Fruit fly (Drosophila melanogaster) whole organism, embryonic: ENCODE data around the gene Sgs5bis.

ENCODE experiments used
- Ada2b ChIP-seq: fragments of 200-800 bp; sonication (Bioruptor generic); IDR thresholded peaks from 2 replicates; pipeline ENCODE4 v1.3.6; 2022; ENCODE audit warnings: missing biosample characterization, missing genetic modification characterization
- BtbVII ChIP-seq: fragments of 200-800 bp; sonication (Bioruptor generic); optimal IDR thresholded peaks from 3 replicates; lab custom pipeline; 2017; ENCODE audit warnings: missing biosample characterization, mild to moderate bottlenecking, missing genetic modification characterization
- CG10565 ChIP-seq: fragments of 200-800 bp; sonication (Bioruptor generic); optimal IDR thresholded peaks from 3 replicates; lab custom pipeline; 2016; ENCODE audit warnings: missing biosample characterization, mild to moderate bottlenecking, missing genetic modification characterization
- CG11504 ChIP-seq: fragments of 200-800 bp; sonication (Bioruptor generic); optimal IDR thresholded peaks from 3 replicates; lab custom pipeline; 2019; ENCODE audit warnings: missing biosample characterization, mild to moderate bottlenecking, missing genetic modification characterization, moderate library complexity
- CG12155 ChIP-seq: fragments of 200-800 bp; sonication (Bioruptor generic); optimal IDR thresholded peaks from 3 replicates; lab custom pipeline; 2016; ENCODE audit warnings: missing biosample characterization, missing genetic modification characterization
- CG12219 ChIP-seq: fragments of 200-800 bp; sonication (Bioruptor generic); optimal IDR thresholded peaks from 3 replicates; lab custom pipeline; 2018; ENCODE audit warnings: missing biosample characterization, mild to moderate bottlenecking, missing genetic modification characterization
- CG12942 ChIP-seq: fragments of 200-800 bp; sonication (Bioruptor generic); optimal IDR thresholded peaks from 3 replicates; lab custom pipeline; 2016; ENCODE audit warnings: missing biosample characterization, missing genetic modification characterization
- CG15601 ChIP-seq: fragments of 200-800 bp; sonication (Bioruptor generic); optimal IDR thresholded peaks from 3 replicates; lab custom pipeline; 2019; ENCODE audit warnings: missing biosample characterization, mild to moderate bottlenecking, missing genetic modification characterization, moderate library complexity
- CG16863 ChIP-seq: fragments of 200-800 bp; sonication (Bioruptor generic); optimal IDR thresholded peaks from 3 replicates; lab custom pipeline; 2016; ENCODE audit warnings: missing biosample characterization, missing genetic modification characterization
- CG17328 ChIP-seq: fragments of 200-800 bp; sonication (Bioruptor generic); IDR thresholded peaks from 2 replicates; pipeline ENCODE4 v1.3.6; 2022; ENCODE audit warnings: missing biosample characterization, missing genetic modification characterization
- CG17359 ChIP-seq: fragments of 200-800 bp; sonication (Bioruptor generic); optimal IDR thresholded peaks from 3 replicates; lab custom pipeline; 2018; ENCODE audit warnings: missing biosample characterization, mild to moderate bottlenecking, missing genetic modification characterization, moderate library complexity
- CG1832 ChIP-seq: fragments of 200-800 bp; sonication (Bioruptor generic); optimal IDR thresholded peaks from 2 replicates; lab custom pipeline; 2017; ENCODE audit warnings: missing biosample characterization, mild to moderate bottlenecking, missing genetic modification characterization, inconsistent platforms
- CG33213 ChIP-seq: fragments of 200-800 bp; sonication (Bioruptor generic); optimal IDR thresholded peaks from 3 replicates; lab custom pipeline; 2016; ENCODE audit warnings: missing biosample characterization, missing genetic modification characterization
- CG33557 ChIP-seq: fragments of 200-800 bp; sonication (Bioruptor generic); optimal IDR thresholded peaks from 2 replicates; lab custom pipeline; 2019; ENCODE audit warnings: missing biosample characterization, mild to moderate bottlenecking, missing genetic modification characterization, moderate library complexity
- CG42726 ChIP-seq: fragments of 200-800 bp; sonication (Bioruptor generic); IDR thresholded peaks from 2 replicates; pipeline ENCODE4 v1.3.6; 2022; ENCODE audit warnings: missing biosample characterization, missing genetic modification characterization; ENCODE audit not compliant: partially characterized antibody
- CG6254 ChIP-seq: fragments of 200-800 bp; sonication (Bioruptor generic); optimal IDR thresholded peaks from 3 replicates; lab custom pipeline; 2017; ENCODE audit warnings: mild to moderate bottlenecking, missing biosample characterization, missing genetic modification reagents, missing genetic modification characterization
- CG6683 ChIP-seq: fragments of 200-800 bp; sonication (Bioruptor generic); optimal IDR thresholded peaks from 2 replicates; lab custom pipeline; 2017; ENCODE audit warnings: missing biosample characterization, mild to moderate bottlenecking, missing genetic modification characterization, missing genetic modification reagents
- CG8388 ChIP-seq: fragments of 200-800 bp; sonication (Bioruptor generic); optimal IDR thresholded peaks from 2 replicates; lab custom pipeline; 2019; ENCODE audit warnings: missing biosample characterization, mild to moderate bottlenecking, missing genetic modification characterization, moderate library complexity
- CG8924 ChIP-seq: fragments of 200-800 bp; optimal IDR thresholded peaks from 3 replicates; lab custom pipeline; 2019; ENCODE audit warnings: missing biosample characterization, mild to moderate bottlenecking, missing genetic modification characterization, moderate library complexity
- CG9817 ChIP-seq: fragments of 200-800 bp; sonication (Bioruptor generic); optimal IDR thresholded peaks from 2 replicates; lab custom pipeline; 2018; ENCODE audit warnings: missing biosample characterization, mild to moderate bottlenecking, missing genetic modification characterization, moderate library complexity
- CHES-1-like ChIP-seq: fragments of 200-800 bp; sonication (Bioruptor generic); optimal IDR thresholded peaks from 2 replicates; lab custom pipeline; 2016; ENCODE audit warnings: missing biosample characterization, missing genetic modification characterization
- Chrac-16 ChIP-seq: fragments of 200-800 bp; sonication (Bioruptor generic); optimal IDR thresholded peaks from 3 replicates; lab custom pipeline; 2016; ENCODE audit warnings: missing biosample characterization, missing genetic modification characterization
- Dbx ChIP-seq: fragments of 200-800 bp; sonication (Bioruptor generic); IDR thresholded peaks from 3 replicates; pipeline ENCODE4 v1.3.6; 2022; ENCODE audit warnings: missing biosample characterization, missing genetic modification characterization
- Fer3 ChIP-seq: fragments of 200-800 bp; sonication (Bioruptor generic); optimal IDR thresholded peaks from 2 replicates; lab custom pipeline; 2018; ENCODE audit warnings: missing biosample characterization, mild to moderate bottlenecking, missing genetic modification characterization, moderate library complexity
- Lim3 ChIP-seq: fragments of 200-800 bp; sonication (Bioruptor generic); IDR thresholded peaks from 2 replicates; pipeline ENCODE4 v1.3.6; 2022; ENCODE audit warnings: missing biosample characterization, missing genetic modification characterization
- Med ChIP-seq: fragments of 200-800 bp; sonication (Bioruptor generic); peaks from one replicate; lab custom pipeline; 2016; ENCODE audit warnings: missing biosample characterization, missing genetic modification characterization, mild to moderate bottlenecking, inconsistent platforms, moderate library complexity
- Neu2 ChIP-seq: fragments of 200-800 bp; sonication (Bioruptor generic); optimal IDR thresholded peaks from 3 replicates; lab custom pipeline; 2016; ENCODE audit warnings: missing biosample characterization, missing genetic modification characterization, borderline replicate concordance
- PHDP ChIP-seq: fragments of 200-800 bp; sonication (Bioruptor generic); optimal IDR thresholded peaks from 3 replicates; lab custom pipeline; 2018; ENCODE audit warnings: missing biosample characterization, mild to moderate bottlenecking, missing genetic modification characterization, moderate library complexity
- Trl ChIP-seq, 3 experiments: fragments of >200 bp in 2 of 3; fragments of 200-800 bp in 1 of 3; sonication (Bioruptor generic) in 1 of 3; optimal IDR thresholded peaks; 2 replicates in 1 of 3; 3 replicates in 2 of 3; lab custom pipeline; 2016 to 2017; ENCODE audit warnings: missing biosample characterization in 1 of 3, missing genetic modification characterization in 1 of 3
- Xbp1 ChIP-seq: fragments of 200-800 bp; sonication (Bioruptor generic); optimal IDR thresholded peaks from 3 replicates; lab custom pipeline; 2016; ENCODE audit warnings: missing biosample characterization, mild to moderate bottlenecking, missing genetic modification characterization
- Xrp1 ChIP-seq: fragments of 200-800 bp; sonication (Bioruptor generic); IDR thresholded peaks from 2 replicates; pipeline ENCODE4 v1.3.6; 2022; ENCODE audit warnings: missing biosample characterization, missing genetic modification characterization
- ap ChIP-seq: fragments of 200-800 bp; sonication (Bioruptor generic); IDR thresholded peaks from 2 replicates; pipeline ENCODE4 v1.3.6; 2022; ENCODE audit warnings: missing biosample characterization, missing genetic modification characterization
- bsh ChIP-seq, 2 experiments: fragments of 200-800 bp; sonication (Bioruptor generic); optimal IDR thresholded peaks; 2 replicates each; lab custom pipeline; 2017 to 2018; ENCODE audit warnings: mild to moderate bottlenecking in 2 of 2, missing biosample characterization in 2 of 2, missing genetic modification characterization in 2 of 2, moderate library complexity in 1 of 2
- cato ChIP-seq: fragments of 200-800 bp; sonication (Bioruptor generic); optimal IDR thresholded peaks from 2 replicates; lab custom pipeline; 2016; ENCODE audit warnings: missing biosample characterization, missing genetic modification characterization, borderline replicate concordance
- caup ChIP-seq: fragments of 200-800 bp; sonication (Bioruptor generic); optimal IDR thresholded peaks from 3 replicates; lab custom pipeline; 2017; ENCODE audit warnings: missing biosample characterization, mild to moderate bottlenecking, missing genetic modification characterization, moderate library complexity; ENCODE audit not compliant: severe bottlenecking
- crc ChIP-seq: fragments of 200-800 bp; sonication (Bioruptor generic); optimal IDR thresholded peaks from 2 replicates; lab custom pipeline; 2016; ENCODE audit warnings: missing biosample characterization, missing genetic modification characterization
- crol ChIP-seq: fragments of 200-800 bp; sonication (Bioruptor generic); IDR thresholded peaks from 2 replicates; pipeline ENCODE4 v1.3.6; 2022; ENCODE audit warnings: missing biosample characterization, missing genetic modification characterization
- gfzf ChIP-seq: fragments of 200-800 bp; sonication (Bioruptor generic); optimal IDR thresholded peaks from 2 replicates; lab custom pipeline; 2016; ENCODE audit warnings: missing biosample characterization, mild to moderate bottlenecking, missing genetic modification characterization, moderate library complexity
- knrl ChIP-seq: fragments of 200-800 bp; sonication (Bioruptor generic); IDR thresholded peaks from 3 replicates; pipeline ENCODE4 v1.3.6; 2022; ENCODE audit warnings: missing biosample characterization, missing genetic modification characterization; ENCODE audit not compliant: partially characterized antibody
- lab ChIP-seq: fragments of 200-800 bp; sonication (Bioruptor generic); optimal IDR thresholded peaks from 3 replicates; lab custom pipeline; 2017; ENCODE audit warnings: missing biosample characterization, missing genetic modification characterization, mild to moderate bottlenecking, moderate library complexity, missing genetic modification reagents
- nerfin-1 ChIP-seq: fragments of 200-800 bp; sonication (Bioruptor generic); optimal IDR thresholded peaks from 3 replicates; lab custom pipeline; 2019; ENCODE audit warnings: missing biosample characterization, mild to moderate bottlenecking, missing genetic modification characterization, moderate library complexity
- repo ChIP-seq: fragments of 200-800 bp; sonication (Bioruptor generic); optimal IDR thresholded peaks from 2 replicates; lab custom pipeline; 2016; ENCODE audit warnings: missing biosample characterization, missing genetic modification characterization
- sim ChIP-seq: fragments of 200-800 bp; sonication (Bioruptor generic); IDR thresholded peaks from 2 replicates; pipeline ENCODE4 v1.3.6; 2022; ENCODE audit warnings: missing biosample characterization, missing genetic modification characterization
- slbo ChIP-seq: fragments of 200-800 bp; sonication (Bioruptor generic); IDR thresholded peaks from 2 replicates; pipeline ENCODE4 v1.3.6; 2022; ENCODE audit warnings: missing biosample characterization, missing genetic modification characterization
- trem ChIP-seq: fragments of 200-800 bp; optimal IDR thresholded peaks from 3 replicates; lab custom pipeline; 2019; ENCODE audit warnings: missing biosample characterization, mild to moderate bottlenecking, missing genetic modification characterization, moderate library complexity
- vvl ChIP-seq: fragments of 200-800 bp; sonication (Bioruptor generic); IDR thresholded peaks from 2 replicates; pipeline ENCODE4 v1.3.6; 2022; ENCODE audit warnings: missing biosample characterization, missing genetic modification characterization
- zfh1 ChIP-seq: fragments of 200-800 bp; sonication (Bioruptor generic); IDR thresholded peaks from 3 replicates; pipeline ENCODE4 v1.3.6; 2022; ENCODE audit warnings: missing biosample characterization, missing genetic modification characterization

Sgs5bis gene

dm6 chr3R:17583658-17584460 lies 10.3 kb upstream of the Sgs5bis start (continued):
- TF ChIP-seq Ada2b (GFP tag; lab: Robert Waterston, UW): peak; percentile 31; the same call in 1 of the 2 replicates
- TF ChIP-seq CG10565: no peak
- TF ChIP-seq Chrac-16 (GFP tag; lab: Kevin White, UChicago): peak; percentile 35
- TF ChIP-seq bsh (GFP tag; optimal IDR thresholded peaks at IDR 0.05; lab: Kevin White, UChicago): peak in 1 of 2 experiments; percentile 85
- peak; percentile 76 for TF ChIP-seq CG17328 (GFP tag; lab: Robert Waterston, UW)
- TF ChIP-seq trem (tag; lab: Kevin White, UChicago): peak; percentile 43
- TF ChIP-seq CG1832 (GFP tag; lab: Kevin White, UChicago): no peak
- peak; percentile 71 for TF ChIP-seq CG8388 (GFP tag; lab: Kevin White, UChicago)
- TF ChIP-seq ap: peak; percentile 30; the same call in 1 of the 2 replicates
- TF ChIP-seq CG16863 (GFP tag; lab: Kevin White, UChicago): no peak
- TF ChIP-seq caup: no peak
- TF ChIP-seq sim (GFP tag; lab: Robert Waterston, UW): no peak
- no peak for TF ChIP-seq CG6683 (GFP tag; lab: Kevin White, UChicago)
- TF ChIP-seq CG33213: no peak
- TF ChIP-seq Fer3 (tag; lab: Kevin White, UChicago): peak; percentile 15
- peak; percentile 21 for TF ChIP-seq lab (GFP tag; lab: Kevin White, UChicago)
- no peak for TF ChIP-seq knrl (GFP tag; lab: Robert Waterston, UW)
- no peak for TF ChIP-seq CG42726
- TF ChIP-seq zfh1 (GFP tag; lab: Robert Waterston, UW): peak; percentile 66; the same call in 1 of the 3 replicates
- TF ChIP-seq crol (GFP tag; lab: Robert Waterston, UW): peak; percentile 77
- TF ChIP-seq CG12155 (GFP tag; lab: Kevin White, UChicago): peak; percentile 15
- no peak for TF ChIP-seq Trl (optimal IDR thresholded peaks at IDR 0.05; lab: Kevin White, UChicago)
- TF ChIP-seq Trl (GFP tag; optimal IDR thresholded peaks at IDR 0.05; lab: Kevin White, UChicago): peak; percentile 4
- TF ChIP-seq Xbp1 (GFP tag; lab: Kevin White, UChicago): peak; percentile 27
- TF ChIP-seq Med (GFP tag; lab: Kevin White, UChicago): no peak
- TF ChIP-seq CG33557 (GFP tag; lab: Kevin White, UChicago): peak; percentile 67
- TF ChIP-seq Dbx (GFP tag; lab: Robert Waterston, UW): no peak
- TF ChIP-seq CG17359 (tag; lab: Kevin White, UChicago): peak; percentile 61
- TF ChIP-seq CG11504 (tag; lab: Kevin White, UChicago): peak; percentile 77
- TF ChIP-seq CG6254 (GFP tag; lab: Kevin White, UChicago): peak; percentile 46
- TF ChIP-seq gfzf (GFP tag; lab: Kevin White, UChicago): no peak
- TF ChIP-seq CG8924 (tag; lab: Kevin White, UChicago): peak; percentile 64
- peak; percentile 58 for TF ChIP-seq CG15601
- peak; percentile 28 for TF ChIP-seq CG12942 (GFP tag; lab: Kevin White, UChicago)
- no peak for TF ChIP-seq CHES-1-like (GFP tag; lab: Kevin White, UChicago)
- TF ChIP-seq CG12219: peak; percentile 22
- TF ChIP-seq CG9817 (tag; lab: Kevin White, UChicago): peak; percentile 0
- TF ChIP-seq Lim3 (GFP tag; lab: Robert Waterston, UW): no peak
- peak; percentile 50 for TF ChIP-seq nerfin-1 (tag; lab: Kevin White, UChicago)
- no peak for TF ChIP-seq BtbVII (GFP tag; lab: Kevin White, UChicago)
- peak; percentile 1 for TF ChIP-seq cato (GFP tag; lab: Kevin White, UChicago)
- TF ChIP-seq Neu2: no peak
- peak; percentile 82 for TF ChIP-seq Xrp1
- TF ChIP-seq crc (GFP tag; lab: Kevin White, UChicago): no peak
- no peak for TF ChIP-seq repo (GFP tag; lab: Kevin White, UChicago)
- peak; percentile 32; the same call in 1 of the 2 replicates for TF ChIP-seq vvl (GFP tag; lab: Robert Waterston, UW)
- no peak for TF ChIP-seq slbo
- TF ChIP-seq PHDP (tag; lab: Kevin White, UChicago): peak; percentile 39
